Worm (Caenorhabditis elegans) whole organism, early embryonic: Measurements from ENCODE around the gene F28A10.5.

Source experiments
- B0310.2 ChIP-seq: sonication (generic microtip); optimal IDR thresholded peaks from 2 replicates; lab custom pipeline; 2016; ENCODE audit warnings: mild to moderate bottlenecking, missing genetic modification characterization, missing compliant biosample characterization
- F13C5.2 ChIP-seq: sonication (generic microtip); optimal IDR thresholded peaks from 2 replicates; lab custom pipeline; 2017; ENCODE audit warnings: mild to moderate bottlenecking, missing genetic modification characterization, inconsistent platforms, missing compliant biosample characterization
- ceh-36 ChIP-seq: sonication (generic microtip); optimal IDR thresholded peaks from 2 replicates; lab custom pipeline; 2016; ENCODE audit warnings: missing genetic modification characterization, inconsistent platforms, missing compliant biosample characterization
- ets-7 ChIP-seq: sonication (generic microtip); optimal IDR thresholded peaks from 2 replicates; lab custom pipeline; 2016; ENCODE audit warnings: missing genotype, missing genetic modification characterization, missing compliant biosample characterization
- flt-1 ChIP-seq: fragments of 200-800 bp; sonication (Bioruptor generic); IDR thresholded peaks from 2 replicates; pipeline ENCODE4 v1.3.6; 2022; ENCODE audit warnings: missing genetic modification characterization, missing compliant biosample characterization
- hmg-4 ChIP-seq: fragments of 200-800 bp; sonication (Bioruptor generic); optimal IDR thresholded peaks from 2 replicates; lab custom pipeline; 2018; ENCODE audit warnings: mild to moderate bottlenecking, missing genetic modification characterization, missing compliant biosample characterization
- pes-1 ChIP-seq: fragments of 200-800 bp; sonication (Bioruptor generic); IDR thresholded peaks from 2 replicates; pipeline ENCODE4 v1.3.6; 2022; ENCODE audit warnings: missing genetic modification reagents, missing genetic modification characterization, missing compliant biosample characterization
- sea-1 ChIP-seq: fragments of 200-800 bp; sonication (Bioruptor generic); conservative IDR thresholded peaks from 2 replicates; pipeline ENCODE4 v1.3.6; 2022; ENCODE audit warnings: missing genetic modification characterization, missing compliant biosample characterization
- tra-4 ChIP-seq: sonication (generic microtip); optimal IDR thresholded peaks from 2 replicates; lab custom pipeline; 2017; ENCODE audit warnings: missing genetic modification characterization, missing compliant biosample characterization

Gene F28A10.5

DNA sequence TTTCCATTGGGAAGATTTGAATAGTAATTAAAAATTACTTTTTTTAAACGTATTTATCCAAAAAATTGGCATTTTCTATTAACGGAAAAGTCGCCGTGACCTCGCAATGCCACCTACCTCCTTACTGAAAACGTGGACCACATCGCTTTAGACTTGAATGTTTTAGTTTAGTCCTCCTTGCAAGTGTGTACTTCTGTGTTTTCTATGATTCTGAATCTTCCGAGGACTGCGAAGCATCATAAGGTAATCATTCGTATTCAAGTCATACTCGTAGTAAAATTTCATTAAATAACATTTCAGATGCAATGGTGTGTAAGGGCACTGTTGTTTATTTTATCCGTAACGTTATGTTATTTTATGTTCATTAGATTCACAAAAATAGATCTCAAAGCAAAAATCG lies 42.0 kb downstream of the F28A10.5 start, which contains the start of gene F46F5.11:
TSS of gene F46F5.11 (plus strand) at position 301 of the 400 bp plus-strand sequence.
- TF ChIP-seq hmg-4: no peak
- TF ChIP-seq sea-1 (GFP tag; lab: Robert Waterston, UW): no peak
- no peak for TF ChIP-seq tra-4 (tag; lab: Kevin White, UChicago)
- TF ChIP-seq F13C5.2 (tag; lab: Kevin White, UChicago): no peak
- TF ChIP-seq pes-1 (GFP tag; lab: Robert Waterston, UW): no peak

- no peak for TF ChIP-seq flt-1 (GFP tag; lab: Robert Waterston, UW)
- TF ChIP-seq F13C5.2 (tag; lab: Kevin White, UChicago): no peak
- TF ChIP-seq sea-1 (GFP tag; lab: Robert Waterston, UW): no peak
- TF ChIP-seq ceh-36 (tag; lab: Kevin White, UChicago): no peak
- TF ChIP-seq B0310.2 (tag; lab: Kevin White, UChicago): no peak
Observed at ce11 chrII:803009-803408, 47.5 kb downstream of the F28A10.5 start, which contains the start of gene F46F5.13. TSS of gene F46F5.13 (plus strand) at chrII:803309.

ce11 chrII:799700-800099 lies 50.8 kb downstream of the F28A10.5 start, which contains the start of gene F46F5.14:
TSS of gene F46F5.14 (plus strand) at chrII:800000.
- TF ChIP-seq ets-7 (tag; lab: Kevin White, UChicago) (no peak), hmg-4 (no peak)
